Fruit fly (Drosophila melanogaster): ENCODE results near the gene UbcE2M.

- TF ChIP-seq usp (GFP tag; optimal IDR thresholded peaks at IDR 0.05) (no peak), psq (optimal IDR thresholded peaks at IDR 0.05) (no peak), EcR (GFP tag; optimal IDR thresholded peaks at IDR 0.05) (no peak), pan (optimal IDR thresholded peaks at IDR 0.05) (no peak), CG8478 (optimal IDR thresholded peaks at IDR 0.05) (no peak)
Observed at dm6 chr3L:8153206-8153996, 44.4 kb downstream of the UbcE2M start.
